Fruit fly (Drosophila melanogaster) whole organism, embryonic: Measurements from ENCODE around the gene CG8671.
A peak's percentile ranks its signal among the peaks of the same experiment; 100 is the strongest.

Source experiments
- Awh ChIP-seq: fragments of 200-800 bp; sonication (Bioruptor generic); IDR thresholded peaks from 2 replicates; pipeline ENCODE4, ENCODE4 v1.3.6; 2022; ENCODE audit warnings: missing biosample characterization, missing genetic modification characterization
- CG10366 ChIP-seq: fragments of 200-800 bp; sonication (Bioruptor generic); IDR thresholded peaks from 2 replicates; pipeline ENCODE4 v1.3.6; 2022; ENCODE audit warnings: missing biosample characterization, missing genetic modification characterization
- CG10431 ChIP-seq: fragments of 200-800 bp; sonication (Bioruptor generic); optimal IDR thresholded peaks from 3 replicates; lab custom pipeline; 2018; ENCODE audit warnings: missing biosample characterization, mild to moderate bottlenecking, missing genetic modification characterization
- CG11696 ChIP-seq: fragments of 200-800 bp; sonication (Bioruptor generic); IDR thresholded peaks from 2 replicates; pipeline ENCODE4 v1.3.6; 2022; ENCODE audit warnings: missing biosample characterization, missing genetic modification characterization
- CG13287 ChIP-seq: fragments of 200-800 bp; sonication (Bioruptor generic); IDR thresholded peaks from 2 replicates; pipeline ENCODE4 v1.3.6; 2022; ENCODE audit warnings: missing biosample characterization, missing genetic modification characterization; ENCODE audit not compliant: partially characterized antibody
- CG13624 ChIP-seq: fragments of 200-800 bp; sonication (Bioruptor generic); optimal IDR thresholded peaks from 2 replicates; lab custom pipeline; 2016; ENCODE audit warnings: missing biosample characterization, missing genetic modification characterization
- CG13775 ChIP-seq: fragments of 200-800 bp; sonication (Bioruptor generic); optimal IDR thresholded peaks from 3 replicates; lab custom pipeline; 2017; ENCODE audit warnings: missing biosample characterization, mild to moderate bottlenecking, missing genetic modification characterization
- CG15011 ChIP-seq: fragments of 200-800 bp; sonication (Bioruptor generic); optimal IDR thresholded peaks from 3 replicates; lab custom pipeline; 2018; ENCODE audit warnings: missing biosample characterization, mild to moderate bottlenecking, missing genetic modification characterization
- CG15601 ChIP-seq: fragments of 200-800 bp; sonication (Bioruptor generic); optimal IDR thresholded peaks from 3 replicates; lab custom pipeline; 2019; ENCODE audit warnings: missing biosample characterization, mild to moderate bottlenecking, missing genetic modification characterization, moderate library complexity
- CG17612 ChIP-seq: fragments of 200-800 bp; sonication (Bioruptor generic); IDR thresholded peaks from 2 replicates; pipeline ENCODE4 v1.3.6; 2022; ENCODE audit warnings: missing biosample characterization, missing genetic modification characterization
- CG17829 ChIP-seq: fragments of 200-800 bp; optimal IDR thresholded peaks from 2 replicates; lab custom pipeline; 2019; ENCODE audit warnings: missing biosample characterization, mild to moderate bottlenecking, missing genetic modification characterization, moderate library complexity
- CG18619 ChIP-seq: fragments of 200-800 bp; sonication (Bioruptor generic); optimal IDR thresholded peaks from 3 replicates; lab custom pipeline; 2017; ENCODE audit warnings: missing biosample characterization, mild to moderate bottlenecking, missing genetic modification characterization
- CG2116 ChIP-seq: fragments of 200-800 bp; sonication (Bioruptor generic); optimal IDR thresholded peaks from 3 replicates; lab custom pipeline; 2018; ENCODE audit warnings: missing biosample characterization, mild to moderate bottlenecking, missing genetic modification characterization
- CG2202 ChIP-seq: fragments of 200-800 bp; sonication (Bioruptor generic); optimal IDR thresholded peaks from 2 replicates; lab custom pipeline; 2018; ENCODE audit warnings: missing biosample characterization, mild to moderate bottlenecking, missing genetic modification characterization
- CG2678 ChIP-seq: fragments of 200-800 bp; sonication (Bioruptor generic); optimal IDR thresholded peaks from 3 replicates; lab custom pipeline; 2019; ENCODE audit warnings: missing biosample characterization, mild to moderate bottlenecking, missing genetic modification characterization, moderate library complexity
- CG31365 ChIP-seq: fragments of 200-800 bp; sonication (Bioruptor generic); optimal IDR thresholded peaks from 2 replicates; lab custom pipeline; 2018; ENCODE audit warnings: missing biosample characterization, mild to moderate bottlenecking, missing genetic modification characterization
- CG32767 ChIP-seq: fragments of 200-800 bp; sonication (Bioruptor generic); IDR thresholded peaks from 2 replicates; pipeline ENCODE4 v1.3.6; 2022; ENCODE audit warnings: missing biosample characterization, missing genetic modification characterization
- CG32772 ChIP-seq: fragments of 200-800 bp; sonication (Bioruptor generic); IDR thresholded peaks from 2 replicates; pipeline ENCODE4 v1.3.6; 2022; ENCODE audit warnings: missing biosample characterization, missing genetic modification characterization
- CG34422 ChIP-seq: fragments of 200-800 bp; sonication (Bioruptor generic); IDR thresholded peaks from 3 replicates; pipeline ENCODE4 v1.3.6; 2022; ENCODE audit warnings: missing biosample characterization, missing genetic modification characterization
- CG3847 ChIP-seq: fragments of 200-800 bp; sonication (Bioruptor generic); IDR thresholded peaks from 2 replicates; pipeline ENCODE4 v1.3.6; 2022; ENCODE audit warnings: missing biosample characterization, missing genetic modification characterization
- CG43689 ChIP-seq: fragments of 200-800 bp; sonication (Bioruptor generic); IDR thresholded peaks from 2 replicates; pipeline ENCODE4 v1.3.6; 2022; ENCODE audit warnings: missing biosample characterization, missing genetic modification characterization
- CG5180 ChIP-seq: fragments of 200-800 bp; sonication (Bioruptor generic); optimal IDR thresholded peaks from 3 replicates; lab custom pipeline; 2017; ENCODE audit warnings: missing biosample characterization, missing genetic modification characterization, mild to moderate bottlenecking, moderate library complexity, missing genetic modification reagents
- CG6765 ChIP-seq: fragments of 200-800 bp; sonication (Bioruptor generic); optimal IDR thresholded peaks from 3 replicates; lab custom pipeline; 2017; ENCODE audit warnings: missing biosample characterization, mild to moderate bottlenecking, missing genetic modification characterization
- CG7271 ChIP-seq: fragments of 200-800 bp; sonication (Bioruptor generic); optimal IDR thresholded peaks from 2 replicates; lab custom pipeline; 2018; ENCODE audit warnings: missing biosample characterization, mild to moderate bottlenecking, missing genetic modification characterization, moderate library complexity
- CG7372 ChIP-seq: fragments of 200-800 bp; sonication (Bioruptor generic); IDR thresholded peaks from 2 replicates; pipeline ENCODE4 v1.3.6; 2022; ENCODE audit warnings: missing biosample characterization, missing genetic modification characterization
- CG7556 ChIP-seq: fragments of 200-800 bp; sonication (Bioruptor generic); optimal IDR thresholded peaks from 2 replicates; lab custom pipeline; 2017; ENCODE audit warnings: missing biosample characterization, mild to moderate bottlenecking, missing genetic modification characterization
- CG8290 ChIP-seq, 3 experiments: fragments of 200-800 bp; sonication (Bioruptor generic); optimal IDR thresholded peaks; 2 replicates each; lab custom pipeline; 2016 to 2019; ENCODE audit warnings: missing biosample characterization in 3 of 3, missing genetic modification characterization in 3 of 3, mild to moderate bottlenecking in 2 of 3, moderate library complexity in 1 of 3
- CG9797 ChIP-seq: fragments of 200-800 bp; sonication (Bioruptor generic); optimal IDR thresholded peaks from 3 replicates; lab custom pipeline; 2018; ENCODE audit warnings: missing biosample characterization, mild to moderate bottlenecking, missing genetic modification characterization
- Camta ChIP-seq: fragments of 200-800 bp; sonication (Bioruptor generic); optimal IDR thresholded peaks from 2 replicates; lab custom pipeline; 2016; ENCODE audit warnings: missing biosample characterization, missing genetic modification characterization
- D ChIP-seq, 2 experiments: fragments of 200-800 bp in 1 of 2; fragments of >200 bp in 1 of 2; sonication (Bioruptor generic) in 1 of 2; optimal IDR thresholded peaks; 2 replicates in 1 of 2; 3 replicates in 1 of 2; lab custom pipeline; 2017; ENCODE audit warnings: mild to moderate bottlenecking in 1 of 2, missing biosample characterization in 1 of 2, missing genetic modification characterization in 1 of 2, missing genetic modification reagents in 1 of 2
- ERR ChIP-seq: fragments of 200-800 bp; sonication (Bioruptor generic); optimal IDR thresholded peaks from 2 replicates; lab custom pipeline; 2016; ENCODE audit warnings: missing biosample characterization, missing genetic modification characterization
- Fer3 ChIP-seq: fragments of 200-800 bp; sonication (Bioruptor generic); optimal IDR thresholded peaks from 2 replicates; lab custom pipeline; 2018; ENCODE audit warnings: missing biosample characterization, mild to moderate bottlenecking, missing genetic modification characterization, moderate library complexity
- GATAe ChIP-seq: fragments of 200-800 bp; sonication (Bioruptor generic); conservative IDR thresholded peaks from 2 replicates; pipeline ENCODE4 v1.3.6; 2022; ENCODE audit warnings: missing biosample characterization, missing genetic modification characterization
- HLHmδ ChIP-seq: fragments of 200-800 bp; sonication (Bioruptor generic); optimal IDR thresholded peaks from 2 replicates; lab custom pipeline; 2018; ENCODE audit warnings: missing biosample characterization, mild to moderate bottlenecking, missing genetic modification characterization, moderate library complexity
- MESR4 ChIP-seq: fragments of 200-800 bp; sonication (Bioruptor generic); optimal IDR thresholded peaks from 2 replicates; lab custom pipeline; 2018; ENCODE audit warnings: missing biosample characterization, mild to moderate bottlenecking, missing genetic modification characterization, moderate library complexity
- Rfx ChIP-seq: fragments of 200-800 bp; sonication (Bioruptor generic); IDR thresholded peaks from 2 replicates; pipeline ENCODE4 v1.3.6; 2022; ENCODE audit warnings: missing biosample characterization, missing genetic modification characterization
- aop ChIP-seq: fragments of 200-800 bp; sonication (Bioruptor generic); IDR thresholded peaks from 2 replicates; pipeline ENCODE4 v1.3.6; 2022; ENCODE audit warnings: missing biosample characterization, missing genetic modification characterization
- bab2 ChIP-seq: fragments of 200-800 bp; sonication (Bioruptor generic); optimal IDR thresholded peaks from 2 replicates; lab custom pipeline; 2016; ENCODE audit warnings: missing biosample characterization, missing genetic modification characterization
- br ChIP-seq: fragments of >200 bp; optimal IDR thresholded peaks from 2 replicates; lab custom pipeline; 2017
- crp ChIP-seq, 2 experiments: fragments of 200-800 bp; sonication (Bioruptor generic); optimal IDR thresholded peaks; 2 replicates in 1 of 2; 3 replicates in 1 of 2; lab custom pipeline; 2017; ENCODE audit warnings: missing biosample characterization in 2 of 2, missing genetic modification characterization in 2 of 2, mild to moderate bottlenecking in 1 of 2, moderate library complexity in 1 of 2
- hkb ChIP-seq, 2 experiments: fragments of 200-800 bp in 1 of 2; fragments of >200 bp in 1 of 2; sonication (Bioruptor generic) in 1 of 2; IDR thresholded peaks in 1 of 2; optimal IDR thresholded peaks in 1 of 2; 2 replicates each; pipeline versions ENCODE4 v1.3.6 to Lab custom; 2017 to 2022; ENCODE audit warnings: missing biosample characterization in 1 of 2, missing genetic modification characterization in 1 of 2
- lab ChIP-seq: fragments of 200-800 bp; sonication (Bioruptor generic); optimal IDR thresholded peaks from 3 replicates; lab custom pipeline; 2017; ENCODE audit warnings: missing biosample characterization, missing genetic modification characterization, mild to moderate bottlenecking, moderate library complexity, missing genetic modification reagents
- lbe ChIP-seq: fragments of 200-800 bp; sonication (Bioruptor generic); optimal IDR thresholded peaks from 2 replicates; lab custom pipeline; 2016; ENCODE audit warnings: missing biosample characterization, mild to moderate bottlenecking, missing genetic modification characterization
- lmd ChIP-seq: fragments of 200-800 bp; sonication (Bioruptor generic); IDR thresholded peaks from 2 replicates; pipeline ENCODE4 v1.3.6; 2022; ENCODE audit warnings: missing biosample characterization, missing genetic modification characterization
- lola ChIP-seq, 3 experiments: fragments of >200 bp in 2 of 3; fragments of 200-800 bp in 1 of 3; sonication (Bioruptor generic) in 1 of 3; optimal IDR thresholded peaks; 2 replicates each; lab custom pipeline; 2017 to 2019; ENCODE audit warnings: missing biosample characterization in 3 of 3, missing genetic modification characterization in 3 of 3, mild to moderate bottlenecking in 1 of 3, moderate library complexity in 1 of 3
- org-1 ChIP-seq: fragments of 200-800 bp; sonication (Bioruptor generic); optimal IDR thresholded peaks from 2 replicates; lab custom pipeline; 2017; ENCODE audit warnings: missing biosample characterization, missing genetic modification characterization
- otp ChIP-seq: fragments of 200-800 bp; sonication (Bioruptor generic); IDR thresholded peaks from 3 replicates; pipeline ENCODE4, ENCODE4 v1.3.6; 2022; ENCODE audit warnings: missing biosample characterization, missing genetic modification characterization
- p53 ChIP-seq: fragments of 200-800 bp; sonication (Bioruptor generic); optimal IDR thresholded peaks from 2 replicates; lab custom pipeline; 2016; ENCODE audit warnings: missing biosample characterization, missing genetic modification characterization
- pfk ChIP-seq: fragments of 200-800 bp; sonication (Bioruptor generic); optimal IDR thresholded peaks from 2 replicates; lab custom pipeline; 2018; ENCODE audit warnings: missing biosample characterization, mild to moderate bottlenecking, missing genetic modification characterization, moderate library complexity
- pnt ChIP-seq: fragments of 200-800 bp; sonication (Bioruptor generic); optimal IDR thresholded peaks from 3 replicates; lab custom pipeline; 2016; ENCODE audit warnings: missing biosample characterization, missing genetic modification characterization
- seq ChIP-seq: fragments of 200-800 bp; sonication (Bioruptor generic); IDR thresholded peaks from 2 replicates; pipeline ENCODE4 v1.3.6; 2022; ENCODE audit warnings: missing biosample characterization, missing genetic modification characterization

CG8671 gene

dm6 chr2L:21218912-21219246 lies 43.9 kb upstream of the CG8671 start (continued):
- no peak for TF ChIP-seq D (optimal IDR thresholded peaks at IDR 0.05; lab: Kevin White, UChicago)
- TF ChIP-seq D (GFP tag; optimal IDR thresholded peaks at IDR 0.05; lab: Kevin White, UChicago), result no peak
- no peak for TF ChIP-seq seq (GFP tag; lab: Robert Waterston, UW)
- no peak for TF ChIP-seq org-1 (GFP tag; lab: Kevin White, UChicago)
- TF ChIP-seq lola (GFP tag; optimal IDR thresholded peaks at IDR 0.05; lab: Kevin White, UChicago), result peak in 1 of 3 experiments; percentile 39
- peak; percentile 21 for TF ChIP-seq CG5180 (GFP tag; lab: Kevin White, UChicago)
- no peak for TF ChIP-seq Fer3
- no peak for TF ChIP-seq crp (GFP tag; optimal IDR thresholded peaks at IDR 0.05; lab: Kevin White, UChicago)
- TF ChIP-seq MESR4 (GFP tag; lab: Kevin White, UChicago), result no peak
- TF ChIP-seq Awh (GFP tag; lab: Robert Waterston, UW), result no peak
- no peak for TF ChIP-seq CG18619 (GFP tag; lab: Kevin White, UChicago)
- no peak for TF ChIP-seq aop (GFP tag; lab: Robert Waterston, UW)
- TF ChIP-seq CG6765 (GFP tag; lab: Kevin White, UChicago), result no peak
- no peak for TF ChIP-seq CG10431
- TF ChIP-seq CG32772 (GFP tag; lab: Robert Waterston, UW), result no peak
- no peak for TF ChIP-seq hkb (optimal IDR thresholded peaks at IDR 0.05; lab: Kevin White, UChicago)
- no peak; the same call in 1 of the 2 replicates for TF ChIP-seq hkb (GFP tag; IDR thresholded peaks at IDR 0.05; lab: Robert Waterston, UW)
- no peak for TF ChIP-seq GATAe (GFP tag; lab: Robert Waterston, UW)
- TF ChIP-seq CG43689, result no peak
- TF ChIP-seq otp (GFP tag; lab: Robert Waterston, UW), result no peak
- TF ChIP-seq CG7556 (GFP tag; lab: Kevin White, UChicago), result peak; percentile 12
- no peak for TF ChIP-seq Rfx (GFP tag; lab: Robert Waterston, UW)
- TF ChIP-seq CG17612 (GFP tag; lab: Robert Waterston, UW), result no peak
- TF ChIP-seq p53 (GFP tag; lab: Kevin White, UChicago), result no peak
- TF ChIP-seq lmd (GFP tag; lab: Robert Waterston, UW), result no peak
- no peak for TF ChIP-seq CG34422 (GFP tag; lab: Robert Waterston, UW)
- no peak for TF ChIP-seq Camta (GFP tag; lab: Kevin White, UChicago)
- TF ChIP-seq CG13287 (GFP tag; lab: Robert Waterston, UW), result no peak
- no peak for TF ChIP-seq pfk
- no peak for TF ChIP-seq lbe
- no peak for TF ChIP-seq HLHmδ (GFP tag; lab: Kevin White, UChicago)
- no peak for TF ChIP-seq pnt (GFP tag; lab: Kevin White, UChicago)
- no peak for TF ChIP-seq CG32767 (GFP tag; lab: Robert Waterston, UW)
- TF ChIP-seq CG10366 (GFP tag; lab: Robert Waterston, UW), result no peak
- TF ChIP-seq CG31365, result no peak
- peak; percentile 7 for TF ChIP-seq CG15011 (GFP tag; lab: Kevin White, UChicago)
- TF ChIP-seq br, result no peak
- no peak for TF ChIP-seq ERR (GFP tag; lab: Kevin White, UChicago)
- no peak for TF ChIP-seq CG15601 (tag; lab: Kevin White, UChicago)
- no peak for TF ChIP-seq CG7372 (GFP tag; lab: Robert Waterston, UW)
- TF ChIP-seq CG9797, result no peak
- peak; percentile 26 for TF ChIP-seq CG2678 (tag; lab: Kevin White, UChicago)
- TF ChIP-seq CG3847 (GFP tag; lab: Robert Waterston, UW), result no peak
- no peak for TF ChIP-seq bab2 (GFP tag; lab: Kevin White, UChicago)
- TF ChIP-seq CG13775 (GFP tag; lab: Kevin White, UChicago), result no peak
- TF ChIP-seq CG2202 (tag; lab: Kevin White, UChicago), result peak; percentile 34
- no peak for TF ChIP-seq CG7271 (tag; lab: Kevin White, UChicago)
- TF ChIP-seq CG8290 (GFP tag; optimal IDR thresholded peaks at IDR 0.05; lab: Kevin White, UChicago), result no peak
- TF ChIP-seq CG8290 (tag; optimal IDR thresholded peaks at IDR 0.05; lab: Kevin White, UChicago), result no peak
- no peak for TF ChIP-seq lab (GFP tag; lab: Kevin White, UChicago)
- TF ChIP-seq CG13624 (GFP tag; lab: Kevin White, UChicago), result no peak
- TF ChIP-seq CG11696, result no peak
- TF ChIP-seq CG2116 (GFP tag; lab: Kevin White, UChicago), result no peak
- TF ChIP-seq CG17829 (tag; lab: Kevin White, UChicago), result no peak
